2 fruit fly cellular contexts compared by ENCODE assay signal in the genomic region with DNA sequence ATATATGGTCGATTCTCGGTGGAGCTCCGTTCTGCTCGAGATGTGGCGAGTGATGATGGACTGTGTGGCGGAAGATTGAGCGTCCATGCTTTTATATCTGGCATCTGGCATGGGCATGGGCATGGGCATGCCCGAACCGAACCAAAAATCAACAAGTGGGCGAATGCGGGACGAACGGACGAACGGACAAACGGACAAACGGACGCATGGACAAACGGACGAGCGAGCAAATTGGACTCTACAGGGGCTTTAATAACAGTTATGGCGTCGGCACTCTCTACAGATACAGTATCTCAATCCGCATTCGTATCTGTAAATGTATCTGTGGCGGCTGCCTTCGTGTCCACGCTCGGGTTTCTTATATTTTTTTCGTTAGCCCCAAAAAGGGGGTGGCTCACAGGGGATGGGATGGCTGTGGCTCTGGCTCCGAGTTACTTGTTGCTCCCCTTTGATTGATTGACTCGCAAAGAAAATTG.
TF ChIP-seq lines count a peak whose summit lies in the region.

TSS of gene ImpL2 (minus strand) at position 51 of the 476 bp plus-strand sequence.

- no peak for TF ChIP-seq CTCF in whole organism, embryonic (GFP tag; optimal IDR thresholded peaks at IDR 0.05; lab: Kevin White, UChicago)

TF ChIP-seq in whole organism, embryonic, 481 proteins besides CTCF, POLR2A, EP300 and RAD21:
- TF ChIP-seq abd-A (tag; optimal IDR thresholded peaks at IDR 0.05; lab: Kevin White, UChicago) = peak; percentile 45
- TF ChIP-seq CG7271 (tag; optimal IDR thresholded peaks at IDR 0.05; lab: Kevin White, UChicago) = no peak
- no peak for TF ChIP-seq pan (optimal IDR thresholded peaks at IDR 0.05; lab: Kevin White, UChicago)
- TF ChIP-seq pan (GFP tag; optimal IDR thresholded peaks at IDR 0.05 in 1 of 2, IDR thresholded peaks at IDR 0.05 in 1 of 2) = no peak
- TF ChIP-seq Deaf1 (tag; optimal IDR thresholded peaks at IDR 0.05; lab: Kevin White, UChicago) = peak; percentile 93
- no peak for TF ChIP-seq CG11695 (GFP tag; IDR thresholded peaks at IDR 0.05; lab: Robert Waterston, UW)
- TF ChIP-seq CG10209 (GFP tag; optimal IDR thresholded peaks at IDR 0.05; lab: Kevin White, UChicago) = no peak
- TF ChIP-seq CG13624 (GFP tag; optimal IDR thresholded peaks at IDR 0.05; lab: Kevin White, UChicago) = no peak
- TF ChIP-seq chif (GFP tag; optimal IDR thresholded peaks at IDR 0.05; lab: Kevin White, UChicago) = no peak
- TF ChIP-seq CG8281 (tag; optimal IDR thresholded peaks at IDR 0.05; lab: Kevin White, UChicago) = peak; percentile 79
- peak; percentile 91 for TF ChIP-seq CG13894 (tag; optimal IDR thresholded peaks at IDR 0.05; lab: Kevin White, UChicago)
- no peak for TF ChIP-seq Sry-δ (GFP tag; optimal IDR thresholded peaks at IDR 0.05; lab: Kevin White, UChicago)
- peak; percentile 36 for TF ChIP-seq Med (GFP tag; lab: Kevin White, UChicago)
- peak; percentile 79 for TF ChIP-seq scrt (GFP tag; optimal IDR thresholded peaks at IDR 0.05; lab: Kevin White, UChicago)

TF ChIP-seq in whole organism, prepupa, 60 proteins besides CTCF, POLR2A, EP300 and RAD21:
- TF ChIP-seq Eip78C (GFP tag; lab: Kevin White, UChicago) (peak; percentile 35), achi (GFP tag; optimal IDR thresholded peaks at IDR 0.05; lab: Kevin White, UChicago) (no peak)
TF ChIP-seq in whole organism, prepupa: peak in this region for 1.
